Fruit fly (Drosophila melanogaster): ENCODE results near the gene CG11656.

CG11656 gene

dm6 chr3R:13051942-13052693 is 42.4 kb downstream of the CG11656 start, which contains the start of gene pic (continued):
- TF ChIP-seq Myb (GFP tag; optimal IDR thresholded peaks at IDR 0.05): peak; percentile 77
- no peak for TF ChIP-seq Rfx (GFP tag; IDR thresholded peaks at IDR 0.05)
- no peak for TF ChIP-seq CG3726 (GFP tag; IDR thresholded peaks at IDR 0.05)
- no peak for TF ChIP-seq H2.0 (GFP tag; IDR thresholded peaks at IDR 0.05)
- TF ChIP-seq CG14667 (GFP tag; IDR thresholded peaks at IDR 0.05): no peak
- peak; percentile 9 for TF ChIP-seq Hsf (GFP tag; optimal IDR thresholded peaks at IDR 0.05)
- TF ChIP-seq CG32532 (GFP tag; IDR thresholded peaks at IDR 0.05): no peak
- no peak for TF ChIP-seq D19A (tag; optimal IDR thresholded peaks at IDR 0.05)
- TF ChIP-seq mam (GFP tag; optimal IDR thresholded peaks at IDR 0.05): peak; percentile 6
- TF ChIP-seq Max (GFP tag; optimal IDR thresholded peaks at IDR 0.05): peak; percentile 38
- peak; percentile 21; the same call in 1 of the 3 replicates for TF ChIP-seq hb (GFP tag; IDR thresholded peaks at IDR 0.05; ENCODE audit: partially characterized antibody)
- TF ChIP-seq BtbVII (GFP tag; optimal IDR thresholded peaks at IDR 0.05): no peak
- no peak for TF ChIP-seq chn (GFP tag; optimal IDR thresholded peaks at IDR 0.05)
- TF ChIP-seq amos (GFP tag; IDR thresholded peaks at IDR 0.05; ENCODE audit: partially characterized antibody): peak; percentile 75
- TF ChIP-seq CG12391 (tag; optimal IDR thresholded peaks at IDR 0.05): peak; percentile 2
- TF ChIP-seq repo (GFP tag; optimal IDR thresholded peaks at IDR 0.05): no peak
- no peak for TF ChIP-seq dysf (GFP tag; IDR thresholded peaks at IDR 0.05)
- no peak for TF ChIP-seq CG1233 (GFP tag; optimal IDR thresholded peaks at IDR 0.05)
- TF ChIP-seq CG10565 (GFP tag; optimal IDR thresholded peaks at IDR 0.05): no peak
- no peak for TF ChIP-seq Aef1 (GFP tag; IDR thresholded peaks at IDR 0.05)
- TF ChIP-seq gt (GFP tag; IDR thresholded peaks at IDR 0.05): no peak
- TF ChIP-seq Dll (GFP tag; IDR thresholded peaks at IDR 0.05; ENCODE audit: partially characterized antibody): peak; percentile 89
- peak; percentile 70 for TF ChIP-seq CG17186 (GFP tag; optimal IDR thresholded peaks at IDR 0.05)
- TF ChIP-seq bab2 (GFP tag; optimal IDR thresholded peaks at IDR 0.05): no peak
- TF ChIP-seq E2f2 (GFP tag; IDR thresholded peaks at IDR 0.05): peak; percentile 93
- peak; percentile 76 for TF ChIP-seq Doc3 (GFP tag; IDR thresholded peaks at IDR 0.05; ENCODE audit: partially characterized antibody)
- TF ChIP-seq CG18262 (tag; optimal IDR thresholded peaks at IDR 0.05): no peak
- TF ChIP-seq Pdp1 (GFP tag; optimal IDR thresholded peaks at IDR 0.05): peak in 1 of 2 experiments; percentile 89
- TF ChIP-seq run (tag; optimal IDR thresholded peaks at IDR 0.05): no peak
- TF ChIP-seq Ravus (GFP tag; IDR thresholded peaks at IDR 0.05): no peak
- no peak for TF ChIP-seq Gsc (GFP tag; IDR thresholded peaks at IDR 0.05)
- no peak; the same call in 2 of the 3 replicates for TF ChIP-seq CG17361 (GFP tag; IDR thresholded peaks at IDR 0.05)
- TF ChIP-seq CoRest (tag; optimal IDR thresholded peaks at IDR 0.05): peak; percentile 52
- TF ChIP-seq CG30020 (tag; optimal IDR thresholded peaks at IDR 0.05): peak; percentile 27
- peak; percentile 56; the same call in 1 of the 2 replicates for TF ChIP-seq stc (GFP tag; IDR thresholded peaks at IDR 0.05)
- TF ChIP-seq Hr39 (optimal IDR thresholded peaks at IDR 0.05): no peak
- peak; percentile 8 for TF ChIP-seq CG9609 (GFP tag; optimal IDR thresholded peaks at IDR 0.05)
- TF ChIP-seq lilli (GFP tag; optimal IDR thresholded peaks at IDR 0.05): no peak
- TF ChIP-seq Chrac-16 (GFP tag; optimal IDR thresholded peaks at IDR 0.05): no peak
- peak; percentile 84 for TF ChIP-seq CG14860 (GFP tag; IDR thresholded peaks at IDR 0.05; ENCODE audit: partially characterized antibody)
- TF ChIP-seq klu (GFP tag; IDR thresholded peaks at IDR 0.05): no peak
- no peak for TF ChIP-seq prd (optimal IDR thresholded peaks at IDR 0.05)
- TF ChIP-seq prd (GFP tag; IDR thresholded peaks at IDR 0.05): no peak
- no peak for TF ChIP-seq CG13296 (GFP tag; optimal IDR thresholded peaks at IDR 0.05)
- TF ChIP-seq tna (GFP tag; IDR thresholded peaks at IDR 0.05; ENCODE audit: partially characterized antibody): peak; percentile 51
- peak; percentile 90 for TF ChIP-seq Dp (GFP tag; optimal IDR thresholded peaks at IDR 0.05)
- TF ChIP-seq tap (tag; optimal IDR thresholded peaks at IDR 0.05): no peak
- TF ChIP-seq CG7357 (GFP tag; IDR thresholded peaks at IDR 0.05): no peak
- TF ChIP-seq toy (GFP tag; IDR thresholded peaks at IDR 0.05): no peak
- TF ChIP-seq GATAe (GFP tag; conservative IDR thresholded peaks at IDR 0.05): no peak
- TF ChIP-seq CG6683 (GFP tag; optimal IDR thresholded peaks at IDR 0.05): no peak

Data from whole organism, embryonic.